Worm (Caenorhabditis elegans) whole organism, midembryonic: ENCODE results near the gene C09H10.5.
A peak's percentile ranks its signal among the peaks of the same experiment; 100 is the strongest.

Experiments
- T22C8.4 ChIP-seq: fragments of 200-800 bp; sonication (Bioruptor generic); IDR thresholded peaks from 2 replicates; pipeline ENCODE4 v1.3.6; 2022; ENCODE audit warnings: missing genetic modification characterization, missing compliant biosample characterization
- cog-1 ChIP-seq: sonication (generic microtip); optimal IDR thresholded peaks from 2 replicates; lab custom pipeline; 2016; ENCODE audit warnings: missing genetic modification characterization, missing compliant biosample characterization
- flt-1 ChIP-seq: fragments of 200-800 bp; sonication (Bioruptor generic); IDR thresholded peaks from 2 replicates; pipeline ENCODE4 v1.3.6; 2022; ENCODE audit warnings: missing genetic modification characterization, missing compliant biosample characterization
- klf-2 ChIP-seq: fragments of 200-800 bp; sonication (Bioruptor generic); conservative IDR thresholded peaks from 2 replicates; pipeline ENCODE4 v1.3.6; 2022; ENCODE audit warnings: missing genetic modification reagents, missing genetic modification characterization, missing compliant biosample characterization
- med-1 ChIP-seq: sonication (generic microtip); optimal IDR thresholded peaks from 2 replicates; lab custom pipeline; 2017; ENCODE audit warnings: missing genetic modification characterization, mild to moderate bottlenecking, missing compliant biosample characterization, antibody characterized with exemption, missing genetic modification reagents; ENCODE audit not compliant: insufficient read depth
- ref-1 ChIP-seq: fragments of 200-800 bp; sonication (Bioruptor generic); conservative IDR thresholded peaks from 2 replicates; pipeline ENCODE4 v1.3.6; 2022; ENCODE audit warnings: missing genetic modification reagents, missing genetic modification characterization, missing compliant biosample characterization
- tab-1 ChIP-seq: fragments of 200-800 bp; sonication (Bioruptor generic); IDR thresholded peaks from 2 replicates; pipeline ENCODE4 v1.3.6; 2022; ENCODE audit warnings: missing genetic modification characterization, missing compliant biosample characterization
- ztf-23 ChIP-seq: fragments of 200-800 bp; sonication (Bioruptor generic); IDR thresholded peaks from 2 replicates; pipeline ENCODE4 v1.3.6; 2022; ENCODE audit warnings: missing genetic modification reagents, missing genetic modification characterization, missing compliant biosample characterization
- ztf-29 ChIP-seq: fragments of 200-800 bp; sonication (Bioruptor generic); IDR thresholded peaks from 2 replicates; pipeline ENCODE4 v1.3.6; 2022; ENCODE audit warnings: missing genetic modification reagents, missing genetic modification characterization, missing compliant biosample characterization

The C09H10.5 gene

ce11 chrII:11103657-11104056 lies at the start of gene C09H10.5:
C09H10.5 (minus strand) TSS chrII:11103757.
- no peak for TF ChIP-seq ref-1 (GFP tag; lab: Robert Waterston, UW)
- no peak for TF ChIP-seq tab-1 (GFP tag; lab: Robert Waterston, UW)
- TF ChIP-seq cog-1 (tag; lab: Kevin White, UChicago), result no peak
- TF ChIP-seq med-1 (GFP tag; lab: Kevin White, UChicago), result no peak
- TF ChIP-seq klf-2 (GFP tag; lab: Robert Waterston, UW), result no peak
- no peak for TF ChIP-seq ztf-29 (GFP tag; lab: Robert Waterston, UW)
- TF ChIP-seq ztf-23 (GFP tag; lab: Robert Waterston, UW), result no peak
- no peak for TF ChIP-seq flt-1
- no peak for TF ChIP-seq T22C8.4

ce11 chrII:11153080-11153479 lies 49.5 kb upstream of the C09H10.5 start:
- TF ChIP-seq T22C8.4, result no peak
- no peak for TF ChIP-seq ref-1 (GFP tag; lab: Robert Waterston, UW)
- TF ChIP-seq cog-1 (tag; lab: Kevin White, UChicago), result no peak
- no peak for TF ChIP-seq flt-1
- no peak for TF ChIP-seq klf-2 (GFP tag; lab: Robert Waterston, UW)
- TF ChIP-seq med-1 (GFP tag; lab: Kevin White, UChicago), result no peak
- no peak for TF ChIP-seq tab-1 (GFP tag; lab: Robert Waterston, UW)
- TF ChIP-seq ztf-23 (GFP tag; lab: Robert Waterston, UW), result no peak
- TF ChIP-seq ztf-29 (GFP tag; lab: Robert Waterston, UW), result no peak

- TF ChIP-seq ztf-29 (GFP tag; lab: Robert Waterston, UW), result no peak
- no peak for TF ChIP-seq med-1 (GFP tag; lab: Kevin White, UChicago)
- no peak for TF ChIP-seq flt-1
- no peak for TF ChIP-seq ref-1 (GFP tag; lab: Robert Waterston, UW)
- TF ChIP-seq T22C8.4, result no peak
- no peak for TF ChIP-seq tab-1 (GFP tag; lab: Robert Waterston, UW)
- no peak for TF ChIP-seq ztf-23 (GFP tag; lab: Robert Waterston, UW)
- no peak for TF ChIP-seq klf-2 (GFP tag; lab: Robert Waterston, UW)
- TF ChIP-seq cog-1 (tag; lab: Kevin White, UChicago), result no peak
Observed at ce11 chrII:11152495-11152894, 48.9 kb upstream of the C09H10.5 start, which contains the start of gene pqm-1. pqm-1 (minus strand) TSS chrII:11152595.

- TF ChIP-seq klf-2 (GFP tag; lab: Robert Waterston, UW) (no peak), tab-1 (GFP tag; lab: Robert Waterston, UW) (no peak), ztf-23 (GFP tag; lab: Robert Waterston, UW) (no peak)
Observed at ce11 chrII:11150976-11151375, 47.4 kb upstream of the C09H10.5 start.

ce11 chrII:11149866-11150685 lies 46.5 kb upstream of the C09H10.5 start:
- no peak for TF ChIP-seq tab-1 (GFP tag; lab: Robert Waterston, UW)
- no peak for TF ChIP-seq ztf-23 (GFP tag; lab: Robert Waterston, UW)
- no peak for TF ChIP-seq ref-1 (GFP tag; lab: Robert Waterston, UW)
- no peak for TF ChIP-seq ztf-29 (GFP tag; lab: Robert Waterston, UW)
- no peak for TF ChIP-seq med-1 (GFP tag; lab: Kevin White, UChicago)

- TF ChIP-seq ref-1 (GFP tag; lab: Robert Waterston, UW) (no peak), tab-1 (GFP tag; lab: Robert Waterston, UW) (no peak), flt-1 (no peak), T22C8.4 (no peak)
Observed at ce11 chrII:11142571-11142970, 39.0 kb upstream of the C09H10.5 start, which contains the start of gene arrd-6. arrd-6 (plus strand) TSS chrII:11142739.

ce11 chrII:11140140-11140539 lies 36.6 kb upstream of the C09H10.5 start, which contains the start of gene F40F8.4:
F40F8.4 (minus strand) TSS chrII:11140240.
- TF ChIP-seq ref-1 (GFP tag; lab: Robert Waterston, UW) (no peak), klf-2 (GFP tag; lab: Robert Waterston, UW) (no peak), med-1 (GFP tag; lab: Kevin White, UChicago) (no peak), ztf-29 (GFP tag; lab: Robert Waterston, UW) (no peak), cog-1 (tag; lab: Kevin White, UChicago) (no peak), tab-1 (GFP tag; lab: Robert Waterston, UW) (no peak), flt-1 (no peak), T22C8.4 (no peak), ztf-23 (GFP tag; lab: Robert Waterston, UW) (no peak)

ce11 chrII:11135773-11136172 lies 32.2 kb upstream of the C09H10.5 start:
- TF ChIP-seq T22C8.4, result no peak
- TF ChIP-seq flt-1, result no peak

- TF ChIP-seq ztf-23 (GFP tag; lab: Robert Waterston, UW) (no peak), ref-1 (GFP tag; lab: Robert Waterston, UW) (no peak), tab-1 (GFP tag; lab: Robert Waterston, UW) (no peak), cog-1 (tag; lab: Kevin White, UChicago) (no peak), med-1 (GFP tag; lab: Kevin White, UChicago) (no peak), ztf-29 (GFP tag; lab: Robert Waterston, UW) (no peak), klf-2 (GFP tag; lab: Robert Waterston, UW) (no peak), T22C8.4 (no peak), flt-1 (no peak)
Observed at ce11 chrII:11134828-11135227, 31.3 kb upstream of the C09H10.5 start, which contains the start of gene F40F8.5. F40F8.5 (minus strand) TSS chrII:11134928.

ce11 chrII:11132542-11132941 lies 29.0 kb upstream of the C09H10.5 start, which contains the start of gene F40F8.11:
F40F8.11 (minus strand) TSS chrII:11132590.
- peak; percentile 10 for TF ChIP-seq cog-1 (tag; lab: Kevin White, UChicago)
- TF ChIP-seq ztf-23 (GFP tag; lab: Robert Waterston, UW), result no peak
